Worm (Caenorhabditis elegans) whole organism, midembryonic: ENCODE results near the gene fbxa-44.
"Not testable (repeated sequence)": the region's sequence is repeated elsewhere in the genome, so short reads cannot be mapped to it uniquely, and the experiment has no call there.

Experiments used
- cog-1 ChIP-seq: sonication (generic microtip); optimal IDR thresholded peaks from 2 replicates; lab custom pipeline; 2016; ENCODE audit warnings: missing genetic modification characterization, missing compliant biosample characterization
- flt-1 ChIP-seq: fragments of 200-800 bp; sonication (Bioruptor generic); IDR thresholded peaks from 2 replicates; pipeline ENCODE4 v1.3.6; 2022; ENCODE audit warnings: missing genetic modification characterization, missing compliant biosample characterization
- med-1 ChIP-seq: sonication (generic microtip); optimal IDR thresholded peaks from 2 replicates; lab custom pipeline; 2017; ENCODE audit warnings: missing genetic modification characterization, mild to moderate bottlenecking, missing compliant biosample characterization, antibody characterized with exemption, missing genetic modification reagents; ENCODE audit not compliant: insufficient read depth
- tab-1 ChIP-seq: fragments of 200-800 bp; sonication (Bioruptor generic); IDR thresholded peaks from 2 replicates; pipeline ENCODE4 v1.3.6; 2022; ENCODE audit warnings: missing genetic modification characterization, missing compliant biosample characterization
- ztf-23 ChIP-seq: fragments of 200-800 bp; sonication (Bioruptor generic); IDR thresholded peaks from 2 replicates; pipeline ENCODE4 v1.3.6; 2022; ENCODE audit warnings: missing genetic modification reagents, missing genetic modification characterization, missing compliant biosample characterization
- ztf-29 ChIP-seq: fragments of 200-800 bp; sonication (Bioruptor generic); IDR thresholded peaks from 2 replicates; pipeline ENCODE4 v1.3.6; 2022; ENCODE audit warnings: missing genetic modification reagents, missing genetic modification characterization, missing compliant biosample characterization

DNA sequence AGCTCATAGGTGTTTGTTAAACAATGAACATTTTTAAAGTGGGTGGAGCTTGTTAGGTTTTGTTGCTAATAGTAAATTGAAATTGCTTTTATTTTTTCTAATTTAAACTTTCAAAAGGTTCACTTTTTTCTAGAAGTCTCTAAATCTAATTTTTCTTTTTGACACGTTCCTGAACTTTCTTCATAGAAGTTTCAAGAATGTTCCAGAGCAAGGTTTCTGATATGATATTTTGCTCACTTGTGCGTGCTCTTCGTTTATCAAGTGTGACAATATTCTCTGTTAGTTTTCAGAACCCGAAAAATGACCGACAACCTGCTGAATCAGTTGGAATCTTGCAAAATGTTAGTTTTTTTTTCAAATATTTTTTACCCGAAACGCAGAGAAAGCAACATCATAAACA, 49.7 kb downstream of the fbxa-44 start, which contains the start of gene fbxa-148:
- not testable (repeated sequence) for TF ChIP-seq ztf-23 (GFP tag; lab: Robert Waterston, UW); flt-1 (GFP tag; lab: Robert Waterston, UW); cog-1 (tag; lab: Kevin White, UChicago); ztf-29 (GFP tag; lab: Robert Waterston, UW); tab-1 (GFP tag; lab: Robert Waterston, UW); med-1 (GFP tag; lab: Kevin White, UChicago)
